Fruit fly (Drosophila melanogaster) S2 (cell line): Measurements from ENCODE around the gene kug.

Source experiments
- CG8478 ChIP-seq: fragments of >200 bp; optimal IDR thresholded peaks from 2 replicates; lab custom pipeline; 2018
- CTCF ChIP-seq, 2 experiments: fragments of >200 bp; optimal IDR thresholded peaks; 2 replicates each; lab custom pipeline; 2018

- TF ChIP-seq CG8478 (lab: Kevin White, UChicago) (no peak), CTCF (optimal IDR thresholded peaks at IDR 0.05; lab: Kevin White, UChicago) (no peak)
These were observed 11.1 kb upstream of the kug start for dm6 chr3L:19994015-19994414.
